Fruit fly (Drosophila melanogaster) whole organism, embryonic: Measurements from ENCODE around the gene SecCl.

Source experiments
- ATbp ChIP-seq: fragments of 200-800 bp; sonication (Bioruptor generic); optimal IDR thresholded peaks from 2 replicates; lab custom pipeline; 2017; ENCODE audit warnings: missing biosample characterization, mild to moderate bottlenecking, missing genetic modification characterization, missing genetic modification reagents
- B-H1 ChIP-seq: fragments of 200-800 bp; sonication (Bioruptor generic); IDR thresholded peaks from 3 replicates; pipeline ENCODE4 v1.3.6; 2022; ENCODE audit warnings: missing biosample characterization, missing genetic modification characterization
- CG10321 ChIP-seq: fragments of 200-800 bp; sonication (Bioruptor generic); IDR thresholded peaks from 2 replicates; pipeline ENCODE4 v1.3.6; 2022; ENCODE audit warnings: missing biosample characterization, missing genetic modification characterization
- CG10979 ChIP-seq: fragments of 200-800 bp; sonication (Bioruptor generic); optimal IDR thresholded peaks from 2 replicates; lab custom pipeline; 2018; ENCODE audit warnings: missing biosample characterization, mild to moderate bottlenecking, missing genetic modification characterization, moderate library complexity
- CG11696 ChIP-seq: fragments of 200-800 bp; sonication (Bioruptor generic); IDR thresholded peaks from 2 replicates; pipeline ENCODE4 v1.3.6; 2022; ENCODE audit warnings: missing biosample characterization, missing genetic modification characterization
- CG12659 ChIP-seq: fragments of 200-800 bp; sonication (Bioruptor generic); optimal IDR thresholded peaks from 3 replicates; lab custom pipeline; 2017; ENCODE audit warnings: mild to moderate bottlenecking, missing biosample characterization, missing genetic modification reagents, missing genetic modification characterization
- CG13287 ChIP-seq: fragments of 200-800 bp; sonication (Bioruptor generic); IDR thresholded peaks from 2 replicates; pipeline ENCODE4 v1.3.6; 2022; ENCODE audit warnings: missing biosample characterization, missing genetic modification characterization; ENCODE audit not compliant: partially characterized antibody
- CG14014 ChIP-seq: fragments of 200-800 bp; sonication (Bioruptor generic); IDR thresholded peaks from 2 replicates; pipeline ENCODE4 v1.3.6; 2022; ENCODE audit warnings: missing biosample characterization, missing genetic modification characterization
- CG1602 ChIP-seq: fragments of 200-800 bp; sonication (Bioruptor generic); optimal IDR thresholded peaks from 3 replicates; lab custom pipeline; 2016; ENCODE audit warnings: missing biosample characterization, missing genetic modification characterization
- CG17186 ChIP-seq: fragments of 200-800 bp; sonication (Bioruptor generic); optimal IDR thresholded peaks from 3 replicates; lab custom pipeline; 2017; ENCODE audit warnings: missing biosample characterization, missing genetic modification reagents, missing genetic modification characterization
- CG17328 ChIP-seq: fragments of 200-800 bp; sonication (Bioruptor generic); IDR thresholded peaks from 2 replicates; pipeline ENCODE4 v1.3.6; 2022; ENCODE audit warnings: missing biosample characterization, missing genetic modification characterization
- CG17912 ChIP-seq: fragments of 200-800 bp; sonication (Bioruptor generic); optimal IDR thresholded peaks from 2 replicates; lab custom pipeline; 2018; ENCODE audit warnings: missing biosample characterization, mild to moderate bottlenecking, missing genetic modification characterization
- CG31441 ChIP-seq: fragments of 200-800 bp; sonication (Bioruptor generic); IDR thresholded peaks from 2 replicates; pipeline ENCODE4 v1.3.6; 2022; ENCODE audit warnings: missing biosample characterization, missing genetic modification characterization
- CG4282 ChIP-seq: fragments of 200-800 bp; sonication (Bioruptor generic); optimal IDR thresholded peaks from 2 replicates; lab custom pipeline; 2016; ENCODE audit warnings: missing biosample characterization, missing genetic modification characterization
- CG4424 ChIP-seq: fragments of 200-800 bp; sonication (Bioruptor generic); optimal IDR thresholded peaks from 3 replicates; lab custom pipeline; 2016; ENCODE audit warnings: missing biosample characterization, missing genetic modification characterization
- CG6765 ChIP-seq: fragments of 200-800 bp; sonication (Bioruptor generic); optimal IDR thresholded peaks from 3 replicates; lab custom pipeline; 2017; ENCODE audit warnings: missing biosample characterization, mild to moderate bottlenecking, missing genetic modification characterization
- CG7271 ChIP-seq: fragments of 200-800 bp; sonication (Bioruptor generic); optimal IDR thresholded peaks from 2 replicates; lab custom pipeline; 2018; ENCODE audit warnings: missing biosample characterization, mild to moderate bottlenecking, missing genetic modification characterization, moderate library complexity
- CG7928 ChIP-seq: fragments of 200-800 bp; sonication (Bioruptor generic); optimal IDR thresholded peaks from 2 replicates; lab custom pipeline; 2017; ENCODE audit warnings: missing biosample characterization, mild to moderate bottlenecking, missing genetic modification characterization
- CG9727 ChIP-seq: fragments of 200-800 bp; sonication (Bioruptor generic); optimal IDR thresholded peaks from 3 replicates; lab custom pipeline; 2017; ENCODE audit warnings: missing biosample characterization, mild to moderate bottlenecking, missing genetic modification characterization
- Camta ChIP-seq: fragments of 200-800 bp; sonication (Bioruptor generic); optimal IDR thresholded peaks from 2 replicates; lab custom pipeline; 2016; ENCODE audit warnings: missing biosample characterization, missing genetic modification characterization
- Dad ChIP-seq: fragments of 200-800 bp; sonication (Bioruptor generic); optimal IDR thresholded peaks from 3 replicates; lab custom pipeline; 2016; ENCODE audit warnings: missing biosample characterization, missing genetic modification characterization
- Doc3 ChIP-seq: fragments of 200-800 bp; sonication (Bioruptor generic); IDR thresholded peaks from 3 replicates; pipeline ENCODE4 v1.3.6; 2022; ENCODE audit warnings: missing biosample characterization, missing genetic modification characterization; ENCODE audit not compliant: partially characterized antibody
- Gug ChIP-seq: fragments of 200-800 bp; sonication (Bioruptor generic); IDR thresholded peaks from 4 replicates; pipeline ENCODE4 v1.3.6; 2022; ENCODE audit warnings: missing biosample characterization, missing genetic modification characterization
- HLH3B ChIP-seq: fragments of 200-800 bp; sonication (Bioruptor generic); IDR thresholded peaks from 2 replicates; pipeline ENCODE4 v1.3.6; 2022; ENCODE audit warnings: missing biosample characterization, missing genetic modification characterization
- HLHmδ ChIP-seq: fragments of 200-800 bp; sonication (Bioruptor generic); optimal IDR thresholded peaks from 2 replicates; lab custom pipeline; 2018; ENCODE audit warnings: missing biosample characterization, mild to moderate bottlenecking, missing genetic modification characterization, moderate library complexity
- Hmx ChIP-seq: fragments of 200-800 bp; sonication (Bioruptor generic); optimal IDR thresholded peaks from 2 replicates; lab custom pipeline; 2016; ENCODE audit warnings: missing biosample characterization, missing genetic modification characterization
- Hr3 ChIP-seq: fragments of 200-800 bp; sonication (Bioruptor generic); optimal IDR thresholded peaks from 3 replicates; lab custom pipeline; 2016; ENCODE audit warnings: missing biosample characterization, missing genetic modification characterization
- Sin3A ChIP-seq: fragments of >200 bp; optimal IDR thresholded peaks from 2 replicates; lab custom pipeline; 2018
- TFAM ChIP-seq: fragments of 200-800 bp; sonication (Bioruptor generic); optimal IDR thresholded peaks from 2 replicates; lab custom pipeline; 2017; ENCODE audit warnings: missing biosample characterization, missing genetic modification characterization, inconsistent platforms
- al ChIP-seq: fragments of 200-800 bp; sonication (Bioruptor generic); IDR thresholded peaks from 2 replicates; pipeline ENCODE4 v1.3.6; 2022; ENCODE audit warnings: missing biosample characterization, missing genetic modification characterization
- bsh ChIP-seq, 2 experiments: fragments of 200-800 bp; sonication (Bioruptor generic); optimal IDR thresholded peaks; 2 replicates each; lab custom pipeline; 2017 to 2018; ENCODE audit warnings: mild to moderate bottlenecking in 2 of 2, missing biosample characterization in 2 of 2, missing genetic modification characterization in 2 of 2, moderate library complexity in 1 of 2
- cg ChIP-seq: fragments of 200-800 bp; sonication (Bioruptor generic); optimal IDR thresholded peaks from 3 replicates; lab custom pipeline; 2019; ENCODE audit warnings: missing biosample characterization, mild to moderate bottlenecking, missing genetic modification characterization, moderate library complexity
- croc ChIP-seq: fragments of 200-800 bp; sonication (Bioruptor generic); conservative IDR thresholded peaks from 3 replicates; pipeline ENCODE4 v1.3.6; 2022; ENCODE audit warnings: missing biosample characterization, missing genetic modification characterization
- dimm ChIP-seq: fragments of 200-800 bp; sonication (Bioruptor generic); IDR thresholded peaks from 2 replicates; pipeline ENCODE4 v1.3.6; 2022; ENCODE audit warnings: missing biosample characterization, missing genetic modification characterization
- grau ChIP-seq: fragments of 200-800 bp; optimal IDR thresholded peaks from 3 replicates; lab custom pipeline; 2019; ENCODE audit warnings: missing biosample characterization, mild to moderate bottlenecking, missing genetic modification characterization, moderate library complexity
- ham ChIP-seq: fragments of 200-800 bp; sonication (Bioruptor generic); IDR thresholded peaks from 2 replicates; pipeline ENCODE4 v1.3.6; 2022; ENCODE audit warnings: missing biosample characterization, missing genetic modification characterization
- hkb ChIP-seq, 2 experiments: fragments of 200-800 bp in 1 of 2; fragments of >200 bp in 1 of 2; sonication (Bioruptor generic) in 1 of 2; IDR thresholded peaks in 1 of 2; optimal IDR thresholded peaks in 1 of 2; 2 replicates each; pipeline versions ENCODE4 v1.3.6 to Lab custom; 2017 to 2022; ENCODE audit warnings: missing biosample characterization in 1 of 2, missing genetic modification characterization in 1 of 2
- jing ChIP-seq: fragments of 200-800 bp; sonication (Bioruptor generic); optimal IDR thresholded peaks from 2 replicates; lab custom pipeline; 2018; ENCODE audit warnings: missing biosample characterization, mild to moderate bottlenecking, missing genetic modification characterization
- nom ChIP-seq: fragments of 200-800 bp; sonication (Bioruptor generic); optimal IDR thresholded peaks from 2 replicates; lab custom pipeline; 2017; ENCODE audit warnings: missing biosample characterization, missing genetic modification characterization, mild to moderate bottlenecking, moderate library complexity, missing genetic modification reagents
- oc ChIP-seq: fragments of 200-800 bp; sonication (Bioruptor generic); optimal IDR thresholded peaks from 2 replicates; lab custom pipeline; 2018; ENCODE audit warnings: missing biosample characterization, mild to moderate bottlenecking, missing genetic modification characterization, moderate library complexity
- pb ChIP-seq: fragments of 200-800 bp; sonication (Bioruptor generic); optimal IDR thresholded peaks from 3 replicates; lab custom pipeline; 2016; ENCODE audit warnings: missing biosample characterization, missing genetic modification characterization
- sim ChIP-seq: fragments of 200-800 bp; sonication (Bioruptor generic); IDR thresholded peaks from 2 replicates; pipeline ENCODE4 v1.3.6; 2022; ENCODE audit warnings: missing biosample characterization, missing genetic modification characterization
- stc ChIP-seq: fragments of 200-800 bp; sonication (Bioruptor generic); IDR thresholded peaks from 2 replicates; pipeline ENCODE4 v1.3.6; 2022; ENCODE audit warnings: missing biosample characterization, missing genetic modification characterization
- tin ChIP-seq: fragments of 200-800 bp; sonication (Bioruptor generic); optimal IDR thresholded peaks from 3 replicates; lab custom pipeline; 2016; ENCODE audit warnings: missing biosample characterization, missing genetic modification characterization
- tna ChIP-seq: fragments of 200-800 bp; sonication (Bioruptor generic); IDR thresholded peaks from 2 replicates; pipeline ENCODE4 v1.3.6; 2022; ENCODE audit warnings: missing biosample characterization, missing genetic modification characterization; ENCODE audit not compliant: partially characterized antibody

SecCl gene

dm6 chr3L:17506005-17506760 lies 36.3 kb downstream of the SecCl start (continued):
- TF ChIP-seq CG17328 (GFP tag; lab: Robert Waterston, UW) (0 out of 2 replicates have a peak, but pooled peaks have one; percentile 23), tin (GFP tag; lab: Kevin White, UChicago) (no peak), croc (GFP tag; lab: Robert Waterston, UW) (no peak), CG7271 (tag; lab: Kevin White, UChicago) (no peak), Gug (GFP tag; lab: Robert Waterston, UW) (no peak), bsh (GFP tag; optimal IDR thresholded peaks at IDR 0.05; lab: Kevin White, UChicago) (peak in 1 of 2 experiments; percentile 33), B-H1 (no peak), nom (GFP tag; lab: Kevin White, UChicago) (no peak), CG4282 (GFP tag; lab: Kevin White, UChicago) (no peak), oc (tag; lab: Kevin White, UChicago) (no peak), CG9727 (GFP tag; lab: Kevin White, UChicago) (no peak), ATbp (GFP tag; lab: Kevin White, UChicago) (no peak), CG31441 (GFP tag; lab: Robert Waterston, UW) (no peak), Hr3 (GFP tag; lab: Kevin White, UChicago) (peak; percentile 2), grau (tag; lab: Kevin White, UChicago) (peak; percentile 14), CG4424 (no peak), tna (GFP tag; lab: Robert Waterston, UW) (no peak), CG17186 (GFP tag; lab: Kevin White, UChicago) (no peak), stc (GFP tag; lab: Robert Waterston, UW) (no peak), CG7928 (GFP tag; lab: Kevin White, UChicago) (no peak), pb (GFP tag; lab: Kevin White, UChicago) (no peak), CG10321 (GFP tag; lab: Robert Waterston, UW) (no peak), Doc3 (GFP tag; lab: Robert Waterston, UW) (no peak), CG14014 (GFP tag; lab: Robert Waterston, UW) (no peak), Camta (GFP tag; lab: Kevin White, UChicago) (no peak), CG17912 (GFP tag; lab: Kevin White, UChicago) (no peak), hkb (optimal IDR thresholded peaks at IDR 0.05; lab: Kevin White, UChicago) (no peak), hkb (GFP tag; IDR thresholded peaks at IDR 0.05; lab: Robert Waterston, UW) (no peak), Dad (GFP tag; lab: Kevin White, UChicago) (no peak), CG12659 (GFP tag; lab: Kevin White, UChicago) (no peak), Sin3A (lab: Kevin White, UChicago) (no peak), CG1602 (no peak), CG10979 (tag; lab: Kevin White, UChicago) (no peak), HLHmδ (no peak), TFAM (GFP tag; lab: Kevin White, UChicago) (no peak), jing (GFP tag; lab: Kevin White, UChicago) (no peak), al (GFP tag; lab: Robert Waterston, UW) (no peak)

DNA sequence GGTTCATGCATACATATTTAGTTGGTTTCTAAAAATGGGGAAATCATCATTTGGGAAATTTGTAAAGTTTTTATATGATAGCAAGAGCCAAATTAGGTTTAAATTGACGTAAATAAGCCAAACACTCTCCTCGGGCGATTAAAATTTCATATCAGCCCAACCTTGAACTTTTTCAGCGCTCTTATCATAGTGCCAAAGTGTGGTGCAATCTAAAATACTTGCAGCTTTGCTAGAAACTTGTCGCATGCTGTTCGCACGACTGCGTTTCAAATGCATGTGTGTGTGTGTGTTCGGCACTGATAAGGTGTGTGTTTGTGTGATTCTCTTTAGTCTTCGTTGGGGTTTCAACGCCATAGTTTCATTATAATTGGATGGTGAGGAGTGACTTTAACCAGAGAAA lies 36.9 kb downstream of the SecCl start:
- no peak for TF ChIP-seq dimm (GFP tag; lab: Robert Waterston, UW)
- TF ChIP-seq cg (GFP tag; lab: Kevin White, UChicago): peak; percentile 22
- TF ChIP-seq sim (GFP tag; lab: Robert Waterston, UW): no peak
- TF ChIP-seq CG13287 (GFP tag; lab: Robert Waterston, UW): no peak
- TF ChIP-seq ham (GFP tag; lab: Robert Waterston, UW): no peak
- peak; percentile 68 for TF ChIP-seq CG11696 (GFP tag; lab: Robert Waterston, UW)
- TF ChIP-seq CG7271 (tag; lab: Kevin White, UChicago): no peak
- no peak for TF ChIP-seq Hmx (GFP tag; lab: Kevin White, UChicago)
- no peak for TF ChIP-seq HLH3B (GFP tag; lab: Robert Waterston, UW)
- TF ChIP-seq CG6765 (GFP tag; lab: Kevin White, UChicago): no peak
